Fruit fly (Drosophila melanogaster) whole organism, embryonic: ENCODE measurements around the gene slmb.

Source experiments
- ATbp ChIP-seq: fragments of 200-800 bp; sonication (Bioruptor generic); optimal IDR thresholded peaks from 2 replicates; lab custom pipeline; 2017; ENCODE audit warnings: missing biosample characterization, mild to moderate bottlenecking, missing genetic modification characterization, missing genetic modification reagents
- Antp ChIP-seq: fragments of 200-800 bp; sonication (Bioruptor generic); optimal IDR thresholded peaks from 3 replicates; lab custom pipeline; 2016; ENCODE audit warnings: missing biosample characterization, missing genetic modification characterization
- Atf6 ChIP-seq: fragments of 200-800 bp; sonication (Bioruptor generic); IDR thresholded peaks from 2 replicates; pipeline ENCODE4 v1.3.6; 2022; ENCODE audit warnings: missing biosample characterization, missing genetic modification characterization
- Bdp1 ChIP-seq: fragments of 200-800 bp; sonication (Bioruptor generic); optimal IDR thresholded peaks from 3 replicates; lab custom pipeline; 2016; ENCODE audit warnings: missing biosample characterization, missing genetic modification characterization
- CG10321 ChIP-seq: fragments of 200-800 bp; sonication (Bioruptor generic); IDR thresholded peaks from 2 replicates; pipeline ENCODE4 v1.3.6; 2022; ENCODE audit warnings: missing biosample characterization, missing genetic modification characterization
- CG10979 ChIP-seq: fragments of 200-800 bp; sonication (Bioruptor generic); optimal IDR thresholded peaks from 2 replicates; lab custom pipeline; 2018; ENCODE audit warnings: missing biosample characterization, mild to moderate bottlenecking, missing genetic modification characterization, moderate library complexity
- CG11504 ChIP-seq: fragments of 200-800 bp; sonication (Bioruptor generic); optimal IDR thresholded peaks from 3 replicates; lab custom pipeline; 2019; ENCODE audit warnings: missing biosample characterization, mild to moderate bottlenecking, missing genetic modification characterization, moderate library complexity
- CG15514 ChIP-seq: fragments of 200-800 bp; sonication (Bioruptor generic); optimal IDR thresholded peaks from 3 replicates; lab custom pipeline; 2017; ENCODE audit warnings: missing biosample characterization, missing genetic modification characterization, mild to moderate bottlenecking, moderate library complexity, missing genetic modification reagents
- CG15696 ChIP-seq: fragments of 200-800 bp; sonication (Bioruptor generic); optimal IDR thresholded peaks from 2 replicates; lab custom pipeline; 2019; ENCODE audit warnings: missing biosample characterization, mild to moderate bottlenecking, missing genetic modification characterization, moderate library complexity
- CG18262 ChIP-seq: fragments of 200-800 bp; optimal IDR thresholded peaks from 3 replicates; lab custom pipeline; 2019; ENCODE audit warnings: missing biosample characterization, mild to moderate bottlenecking, missing genetic modification characterization, moderate library complexity
- CG2116 ChIP-seq: fragments of 200-800 bp; sonication (Bioruptor generic); optimal IDR thresholded peaks from 3 replicates; lab custom pipeline; 2018; ENCODE audit warnings: missing biosample characterization, mild to moderate bottlenecking, missing genetic modification characterization
- CG2120 ChIP-seq: fragments of 200-800 bp; sonication (Bioruptor generic); optimal IDR thresholded peaks from 3 replicates; lab custom pipeline; 2016; ENCODE audit warnings: missing biosample characterization, missing genetic modification characterization
- CG2678 ChIP-seq: fragments of 200-800 bp; sonication (Bioruptor generic); optimal IDR thresholded peaks from 3 replicates; lab custom pipeline; 2019; ENCODE audit warnings: missing biosample characterization, mild to moderate bottlenecking, missing genetic modification characterization, moderate library complexity
- CG2712 ChIP-seq: fragments of 200-800 bp; optimal IDR thresholded peaks from 3 replicates; lab custom pipeline; 2019; ENCODE audit warnings: missing biosample characterization, mild to moderate bottlenecking, missing genetic modification characterization, moderate library complexity
- CG31224 ChIP-seq: fragments of 200-800 bp; sonication (Bioruptor generic); IDR thresholded peaks from 2 replicates; pipeline ENCODE4 v1.3.6; 2022; ENCODE audit warnings: missing biosample characterization, missing genetic modification characterization
- CG31388 ChIP-seq: fragments of 200-800 bp; sonication (Bioruptor generic); optimal IDR thresholded peaks from 2 replicates; lab custom pipeline; 2016; ENCODE audit warnings: missing biosample characterization, missing genetic modification characterization
- CG3163 ChIP-seq: fragments of 200-800 bp; sonication (Bioruptor generic); optimal IDR thresholded peaks from 3 replicates; lab custom pipeline; 2016; ENCODE audit warnings: missing biosample characterization, missing genetic modification characterization
- CG32772 ChIP-seq: fragments of 200-800 bp; sonication (Bioruptor generic); IDR thresholded peaks from 2 replicates; pipeline ENCODE4 v1.3.6; 2022; ENCODE audit warnings: missing biosample characterization, missing genetic modification characterization
- CG34376 ChIP-seq: fragments of 200-800 bp; sonication (Bioruptor generic); optimal IDR thresholded peaks from 2 replicates; lab custom pipeline; 2018; ENCODE audit warnings: missing biosample characterization, mild to moderate bottlenecking, missing genetic modification characterization
- CG42726 ChIP-seq: fragments of 200-800 bp; sonication (Bioruptor generic); IDR thresholded peaks from 2 replicates; pipeline ENCODE4 v1.3.6; 2022; ENCODE audit warnings: missing biosample characterization, missing genetic modification characterization; ENCODE audit not compliant: partially characterized antibody
- CG4282 ChIP-seq: fragments of 200-800 bp; sonication (Bioruptor generic); optimal IDR thresholded peaks from 2 replicates; lab custom pipeline; 2016; ENCODE audit warnings: missing biosample characterization, missing genetic modification characterization
- CG4360 ChIP-seq: fragments of 200-800 bp; sonication (Bioruptor generic); IDR thresholded peaks from 2 replicates; pipeline ENCODE4 v1.3.6; 2022; ENCODE audit warnings: missing biosample characterization, missing genetic modification characterization
- CG4404 ChIP-seq: fragments of 200-800 bp; sonication (Bioruptor generic); IDR thresholded peaks from 2 replicates; pipeline ENCODE4 v1.3.6; 2022; ENCODE audit warnings: missing biosample characterization, missing genetic modification characterization
- CG4730 ChIP-seq: fragments of 200-800 bp; sonication (Bioruptor generic); IDR thresholded peaks from 2 replicates; pipeline ENCODE4 v1.3.6; 2022; ENCODE audit warnings: missing biosample characterization, missing genetic modification characterization
- CG4820 ChIP-seq: fragments of 200-800 bp; sonication (Bioruptor generic); optimal IDR thresholded peaks from 3 replicates; lab custom pipeline; 2016; ENCODE audit warnings: missing biosample characterization, missing genetic modification characterization
- CG7357 ChIP-seq: fragments of 200-800 bp; sonication (Bioruptor generic); IDR thresholded peaks from 3 replicates; pipeline ENCODE4 v1.3.6; 2022; ENCODE audit warnings: missing biosample characterization, missing genetic modification characterization
- CG9817 ChIP-seq: fragments of 200-800 bp; sonication (Bioruptor generic); optimal IDR thresholded peaks from 2 replicates; lab custom pipeline; 2018; ENCODE audit warnings: missing biosample characterization, mild to moderate bottlenecking, missing genetic modification characterization, moderate library complexity
- CG9932 ChIP-seq: fragments of 200-800 bp; sonication (Bioruptor generic); IDR thresholded peaks from 2 replicates; pipeline ENCODE4 v1.3.6; 2022; ENCODE audit warnings: missing biosample characterization, missing genetic modification characterization
- CoRest ChIP-seq: fragments of 200-800 bp; sonication (Bioruptor generic); optimal IDR thresholded peaks from 3 replicates; lab custom pipeline; 2018; ENCODE audit warnings: missing biosample characterization, mild to moderate bottlenecking, missing genetic modification characterization, moderate library complexity
- Dp ChIP-seq: fragments of 200-800 bp; sonication (Bioruptor generic); optimal IDR thresholded peaks from 2 replicates; lab custom pipeline; 2018; ENCODE audit warnings: missing biosample characterization, mild to moderate bottlenecking, missing genetic modification characterization, moderate library complexity
- Drgx ChIP-seq: fragments of 200-800 bp; sonication (Bioruptor generic); IDR thresholded peaks from 2 replicates; pipeline ENCODE4 v1.3.6; 2022; ENCODE audit warnings: missing biosample characterization, missing genetic modification characterization
- Mrtf ChIP-seq: fragments of 200-800 bp; sonication (Bioruptor generic); IDR thresholded peaks from 3 replicates; pipeline ENCODE4 v1.3.6; 2022; ENCODE audit warnings: missing biosample characterization, missing genetic modification characterization
- Neu2 ChIP-seq: fragments of 200-800 bp; sonication (Bioruptor generic); optimal IDR thresholded peaks from 3 replicates; lab custom pipeline; 2016; ENCODE audit warnings: missing biosample characterization, missing genetic modification characterization, borderline replicate concordance
- Oli ChIP-seq: fragments of 200-800 bp; sonication (Bioruptor generic); optimal IDR thresholded peaks from 2 replicates; lab custom pipeline; 2018; ENCODE audit warnings: missing biosample characterization, mild to moderate bottlenecking, missing genetic modification characterization, moderate library complexity
- Trl ChIP-seq, 3 experiments: fragments of >200 bp in 2 of 3; fragments of 200-800 bp in 1 of 3; sonication (Bioruptor generic) in 1 of 3; optimal IDR thresholded peaks; 2 replicates in 1 of 3; 3 replicates in 2 of 3; lab custom pipeline; 2016 to 2017; ENCODE audit warnings: missing biosample characterization in 1 of 3, missing genetic modification characterization in 1 of 3
- aop ChIP-seq: fragments of 200-800 bp; sonication (Bioruptor generic); IDR thresholded peaks from 2 replicates; pipeline ENCODE4 v1.3.6; 2022; ENCODE audit warnings: missing biosample characterization, missing genetic modification characterization
- bigmax ChIP-seq: fragments of 200-800 bp; sonication (Bioruptor generic); optimal IDR thresholded peaks from 2 replicates; lab custom pipeline; 2018; ENCODE audit warnings: missing biosample characterization, mild to moderate bottlenecking, missing genetic modification characterization
- caup ChIP-seq: fragments of 200-800 bp; sonication (Bioruptor generic); optimal IDR thresholded peaks from 3 replicates; lab custom pipeline; 2017; ENCODE audit warnings: missing biosample characterization, mild to moderate bottlenecking, missing genetic modification characterization, moderate library complexity; ENCODE audit not compliant: severe bottlenecking
- cg ChIP-seq: fragments of 200-800 bp; sonication (Bioruptor generic); optimal IDR thresholded peaks from 3 replicates; lab custom pipeline; 2019; ENCODE audit warnings: missing biosample characterization, mild to moderate bottlenecking, missing genetic modification characterization, moderate library complexity
- chm ChIP-seq: fragments of 200-800 bp; sonication (Bioruptor generic); IDR thresholded peaks from 2 replicates; pipeline ENCODE4 v1.3.6; 2022; ENCODE audit warnings: missing biosample characterization, missing genetic modification characterization
- da ChIP-seq: fragments of 200-800 bp; sonication (Bioruptor generic); optimal IDR thresholded peaks from 2 replicates; lab custom pipeline; 2016; ENCODE audit warnings: missing biosample characterization, missing genetic modification characterization
- gcm ChIP-seq: fragments of 200-800 bp; sonication (Bioruptor generic); optimal IDR thresholded peaks from 2 replicates; lab custom pipeline; 2019; ENCODE audit warnings: missing biosample characterization, mild to moderate bottlenecking, missing genetic modification characterization, moderate library complexity
- jing ChIP-seq: fragments of 200-800 bp; sonication (Bioruptor generic); optimal IDR thresholded peaks from 2 replicates; lab custom pipeline; 2018; ENCODE audit warnings: missing biosample characterization, mild to moderate bottlenecking, missing genetic modification characterization
- maf-S ChIP-seq: fragments of 200-800 bp; sonication (Bioruptor generic); optimal IDR thresholded peaks from 2 replicates; lab custom pipeline; 2016; ENCODE audit warnings: missing biosample characterization, missing genetic modification characterization
- pho ChIP-seq: fragments of 200-800 bp; sonication (Bioruptor generic); optimal IDR thresholded peaks from 2 replicates; lab custom pipeline; 2016; ENCODE audit warnings: missing biosample characterization, missing genetic modification characterization
- sd ChIP-seq: fragments of 200-800 bp; sonication (Bioruptor generic); optimal IDR thresholded peaks from 3 replicates; lab custom pipeline; 2018; ENCODE audit warnings: missing biosample characterization, mild to moderate bottlenecking, missing genetic modification characterization, moderate library complexity
- sob ChIP-seq: fragments of 200-800 bp; sonication (Bioruptor generic); IDR thresholded peaks from 2 replicates; pipeline ENCODE4 v1.3.6; 2022; ENCODE audit warnings: missing biosample characterization, missing genetic modification characterization
- sqz ChIP-seq: fragments of 200-800 bp; sonication (Bioruptor generic); optimal IDR thresholded peaks from 3 replicates; lab custom pipeline; 2018; ENCODE audit warnings: missing biosample characterization, mild to moderate bottlenecking, missing genetic modification characterization
- sug ChIP-seq: fragments of 200-800 bp; optimal IDR thresholded peaks from 2 replicates; lab custom pipeline; 2019; ENCODE audit warnings: missing biosample characterization, mild to moderate bottlenecking, missing genetic modification characterization, moderate library complexity
- wor ChIP-seq: fragments of 200-800 bp; sonication (Bioruptor generic); IDR thresholded peaks from 2 replicates; pipeline ENCODE4 v1.3.6; 2022; ENCODE audit warnings: missing biosample characterization, missing genetic modification characterization

The slmb gene

DNA sequence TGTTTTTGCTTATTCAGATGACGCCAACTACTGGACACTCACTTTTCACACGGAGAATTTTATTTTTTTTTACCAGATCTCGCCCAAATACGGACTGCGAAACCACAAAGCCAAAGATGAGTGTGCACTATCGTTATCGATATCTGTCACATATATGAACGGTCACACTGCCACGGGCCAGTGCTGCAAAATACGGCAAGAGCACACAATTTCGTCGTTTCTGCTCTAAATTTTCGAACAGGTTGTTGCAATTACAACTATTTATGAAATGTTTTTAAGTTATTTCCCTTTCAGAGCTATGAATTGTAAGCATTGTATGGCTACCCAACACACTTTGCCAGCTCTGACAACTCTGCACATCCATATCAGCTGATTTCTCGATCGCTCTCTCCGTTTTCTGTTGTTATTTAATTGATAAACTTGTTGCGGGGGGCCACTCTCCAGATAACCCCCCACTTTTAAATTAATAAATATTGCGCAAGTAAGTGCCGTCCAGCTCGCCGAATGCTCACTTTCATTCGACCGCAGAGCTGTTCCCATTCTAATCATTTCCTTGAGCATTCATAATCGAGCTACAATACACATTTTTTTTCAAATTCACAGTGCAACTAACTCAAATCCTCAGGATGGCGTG is at the start of gene slmb, which contains the start of gene CG5793 (continued):
- TF ChIP-seq aop (no peak), CG18262 (tag; lab: Kevin White, UChicago) (no peak), ATbp (no peak), Bdp1 (GFP tag; lab: Kevin White, UChicago) (no peak), sqz (GFP tag; lab: Kevin White, UChicago) (no peak), da (GFP tag; lab: Kevin White, UChicago) (no peak), CG4730 (GFP tag; lab: Robert Waterston, UW) (no peak), sd (tag; lab: Kevin White, UChicago) (no peak), cg (GFP tag; lab: Kevin White, UChicago) (no peak), sug (tag; lab: Kevin White, UChicago) (peak; percentile 100), Neu2 (no peak), gcm (no peak), Trl (optimal IDR thresholded peaks at IDR 0.05; lab: Kevin White, UChicago) (peak in 1 of 2 experiments; percentile 55), Trl (GFP tag; optimal IDR thresholded peaks at IDR 0.05; lab: Kevin White, UChicago) (peak; percentile 21), Mrtf (no peak), CG2116 (GFP tag; lab: Kevin White, UChicago) (peak; percentile 87), CG31224 (GFP tag; lab: Robert Waterston, UW) (no peak), CG9817 (tag; lab: Kevin White, UChicago) (peak; percentile 24), chm (GFP tag; lab: Robert Waterston, UW) (no peak), CG9932 (GFP tag; lab: Robert Waterston, UW) (peak; percentile 74), CG32772 (GFP tag; lab: Robert Waterston, UW) (no peak), sob (peak; percentile 67), CG3163 (GFP tag; lab: Kevin White, UChicago) (peak; percentile 15), CG4360 (GFP tag; lab: Robert Waterston, UW) (no peak), CG42726 (GFP tag; lab: Robert Waterston, UW) (no peak), Atf6 (GFP tag; lab: Robert Waterston, UW) (no peak), CG15514 (peak; percentile 68), Dp (GFP tag; lab: Kevin White, UChicago) (peak; percentile 52), CG2678 (tag; lab: Kevin White, UChicago) (no peak), CG2712 (tag; lab: Kevin White, UChicago) (peak; percentile 28), CG7357 (GFP tag; lab: Robert Waterston, UW) (no peak), pho (GFP tag; lab: Kevin White, UChicago) (peak; percentile 72), CG31388 (GFP tag; lab: Kevin White, UChicago) (no peak), jing (GFP tag; lab: Kevin White, UChicago) (no peak), maf-S (GFP tag; lab: Kevin White, UChicago) (peak; percentile 48), caup (GFP tag; lab: Kevin White, UChicago) (peak; percentile 42), CG34376 (GFP tag; lab: Kevin White, UChicago) (peak; percentile 91), CG2120 (GFP tag; lab: Kevin White, UChicago) (peak; percentile 79), CG10321 (no peak), bigmax (GFP tag; lab: Kevin White, UChicago) (peak; percentile 46), CG4282 (peak; percentile 31), wor (no peak), Oli (tag; lab: Kevin White, UChicago) (peak; percentile 13), CG10979 (tag; lab: Kevin White, UChicago) (no peak), CoRest (tag; lab: Kevin White, UChicago) (peak; percentile 20), CG11504 (tag; lab: Kevin White, UChicago) (no peak), CG15696 (tag; lab: Kevin White, UChicago) (no peak), CG4404 (no peak), Drgx (GFP tag; lab: Robert Waterston, UW) (no peak), Antp (GFP tag; lab: Kevin White, UChicago) (peak; percentile 60), CG4820 (peak; percentile 32)
